Worm (Caenorhabditis elegans) whole organism, young adult: ENCODE results near the gene T02G5.3.

ENCODE experiments used
- B0019.2 ChIP-seq: fragments of 200-800 bp; sonication (Bioruptor generic); conservative IDR thresholded peaks from 2 replicates; pipeline ENCODE4 v1.3.6; 2022; ENCODE audit warnings: missing genetic modification reagents, missing genetic modification characterization, missing compliant biosample characterization
- B0336.3 ChIP-seq: fragments of 200-800 bp; sonication (Bioruptor generic); IDR thresholded peaks from 2 replicates; pipeline ENCODE4 v1.3.6; 2022; ENCODE audit warnings: missing genetic modification characterization, missing compliant biosample characterization
- C06A6.2 ChIP-seq: fragments of 200-800 bp; sonication (Bioruptor generic); conservative IDR thresholded peaks from 2 replicates; pipeline ENCODE4 v1.3.6; 2022; ENCODE audit warnings: missing genetic modification characterization, missing compliant biosample characterization
- D2030.7 ChIP-seq: fragments of 200-800 bp; sonication (Bioruptor generic); IDR thresholded peaks from 2 replicates; pipeline ENCODE4 v1.3.6; 2022; ENCODE audit warnings: missing genetic modification reagents, missing genetic modification characterization, missing compliant biosample characterization
- F10E7.11 ChIP-seq: sonication (generic microtip); optimal IDR thresholded peaks from 2 replicates; lab custom pipeline; 2017; ENCODE audit warnings: mild to moderate bottlenecking, missing genetic modification characterization, moderate library complexity, missing compliant biosample characterization
- F52B5.7 ChIP-seq: sonication (generic microtip); optimal IDR thresholded peaks from 2 replicates; lab custom pipeline; 2016; ENCODE audit warnings: mild to moderate bottlenecking, missing genetic modification characterization, missing compliant biosample characterization
- F55B11.4 ChIP-seq: sonication (generic microtip); optimal IDR thresholded peaks from 2 replicates; lab custom pipeline; 2016; ENCODE audit warnings: missing compliant biosample characterization, missing genetic modification characterization, borderline replicate concordance; ENCODE audit not compliant: insufficient read depth
- F57A8.1 ChIP-seq: fragments of 200-800 bp; sonication (Bioruptor generic); optimal IDR thresholded peaks from 2 replicates; lab custom pipeline; 2018; ENCODE audit warnings: mild to moderate bottlenecking, missing genetic modification characterization, moderate library complexity, missing compliant biosample characterization
- T07F8.4 ChIP-seq: sonication (generic microtip); optimal IDR thresholded peaks from 2 replicates; lab custom pipeline; 2016; ENCODE audit warnings: mild to moderate bottlenecking, missing genetic modification characterization, moderate library complexity, missing compliant biosample characterization
- Y53G8AR.9 ChIP-seq: fragments of 200-800 bp; sonication (Bioruptor generic); conservative IDR thresholded peaks from 2 replicates; pipeline ENCODE4 v1.3.6; 2022; ENCODE audit warnings: missing genetic modification reagents, missing genetic modification characterization, missing compliant biosample characterization
- ZK185.1 ChIP-seq: sonication (generic microtip); optimal IDR thresholded peaks from 2 replicates; lab custom pipeline; 2016; ENCODE audit warnings: mild to moderate bottlenecking, missing genetic modification characterization, missing compliant biosample characterization; ENCODE audit not compliant: poor library complexity, severe bottlenecking
- aptf-3 ChIP-seq: fragments of 200-800 bp; sonication (Bioruptor generic); IDR thresholded peaks from 2 replicates; pipeline ENCODE4 v1.3.6; 2022; ENCODE audit warnings: missing genetic modification characterization, missing compliant biosample characterization
- atf-7 ChIP-seq: sonication (generic microtip); optimal IDR thresholded peaks from 2 replicates; lab custom pipeline; 2017; ENCODE audit warnings: mild to moderate bottlenecking, missing genetic modification characterization, missing compliant biosample characterization
- attf-6 ChIP-seq: fragments of 200-800 bp; sonication (Bioruptor generic); IDR thresholded peaks from 2 replicates; pipeline ENCODE4 v1.3.6; 2022; ENCODE audit warnings: missing genetic modification reagents, missing genetic modification characterization, missing compliant biosample characterization
- bed-2 ChIP-seq: fragments of 200-800 bp; sonication (Bioruptor generic); IDR thresholded peaks from 2 replicates; pipeline ENCODE4 v1.3.6; 2022; ENCODE audit warnings: missing genetic modification reagents, missing genetic modification characterization, missing compliant biosample characterization
- ceh-100 ChIP-seq: fragments of 200-800 bp; sonication (Bioruptor generic); IDR thresholded peaks from 2 replicates; pipeline ENCODE4 v1.3.6; 2022; ENCODE audit warnings: missing genetic modification reagents, missing genetic modification characterization, missing compliant biosample characterization
- ceh-79 ChIP-seq: sonication (generic microtip); optimal IDR thresholded peaks from 2 replicates; lab custom pipeline; 2017; ENCODE audit warnings: mild to moderate bottlenecking, missing genetic modification characterization, missing compliant biosample characterization
- dpff-1 ChIP-seq: sonication (generic microtip); optimal IDR thresholded peaks from 2 replicates; lab custom pipeline; 2017; ENCODE audit warnings: mild to moderate bottlenecking, missing genetic modification characterization, missing compliant biosample characterization
- egl-18 ChIP-seq: fragments of 200-800 bp; sonication (Bioruptor generic); IDR thresholded peaks from 2 replicates; pipeline ENCODE4 v1.3.6; 2022; ENCODE audit warnings: missing genetic modification reagents, missing genetic modification characterization, missing compliant biosample characterization
- egrh-3 ChIP-seq: fragments of 200-800 bp; sonication (Bioruptor generic); IDR thresholded peaks from 2 replicates; pipeline ENCODE4 v1.3.6; 2022; ENCODE audit warnings: missing genetic modification reagents, missing genetic modification characterization, missing compliant biosample characterization
- fkh-3 ChIP-seq: sonication (generic microtip); optimal IDR thresholded peaks from 2 replicates; lab custom pipeline; 2016; ENCODE audit warnings: mild to moderate bottlenecking, missing genetic modification characterization, missing compliant biosample characterization
- him-1 ChIP-seq: sonication (generic microtip); optimal IDR thresholded peaks from 2 replicates; lab custom pipeline; 2016; ENCODE audit warnings: missing genotype, missing genetic modification reagents, missing genetic modification characterization, missing compliant biosample characterization
- hlh-26 ChIP-seq: fragments of 200-800 bp; sonication (Bioruptor generic); conservative IDR thresholded peaks from 2 replicates; pipeline ENCODE4 v1.3.6; 2022; ENCODE audit warnings: missing genetic modification reagents, missing genetic modification characterization, missing compliant biosample characterization
- hmg-1.2 ChIP-seq: fragments of 200-800 bp; sonication (Bioruptor generic); IDR thresholded peaks from 2 replicates; pipeline ENCODE4 v1.3.6; 2022; ENCODE audit warnings: missing genetic modification reagents, missing genetic modification characterization, missing compliant biosample characterization
- hmg-20 ChIP-seq: fragments of 200-800 bp; sonication (Bioruptor generic); IDR thresholded peaks from 2 replicates; pipeline ENCODE4 v1.3.6; 2022; ENCODE audit warnings: missing genetic modification reagents, missing genetic modification characterization, missing compliant biosample characterization
- lag-1 ChIP-seq: fragments of 200-800 bp; sonication (Bioruptor generic); IDR thresholded peaks from 2 replicates; pipeline ENCODE4 v1.3.6; 2022; ENCODE audit warnings: missing genetic modification reagents, missing genetic modification characterization, missing compliant biosample characterization
- lin-40 ChIP-seq: sonication (generic microtip); optimal IDR thresholded peaks from 2 replicates; lab custom pipeline; 2016; ENCODE audit warnings: missing genetic modification characterization, mild to moderate bottlenecking, missing compliant biosample characterization, missing genotype, missing genetic modification reagents
- lir-1 ChIP-seq: fragments of 200-800 bp; sonication (Bioruptor generic); conservative IDR thresholded peaks from 2 replicates; pipeline ENCODE4 v1.3.6; 2022; ENCODE audit warnings: missing genetic modification reagents, missing genetic modification characterization, missing compliant biosample characterization
- lsy-27 ChIP-seq: sonication (generic microtip); optimal IDR thresholded peaks from 2 replicates; lab custom pipeline; 2017; ENCODE audit warnings: missing genetic modification characterization, mild to moderate bottlenecking, missing compliant biosample characterization, antibody characterized with exemption, missing genotype, borderline replicate concordance; ENCODE audit not compliant: insufficient read depth
- madf-10 ChIP-seq: sonication (generic microtip); optimal IDR thresholded peaks from 2 replicates; lab custom pipeline; 2016; ENCODE audit warnings: mild to moderate bottlenecking, missing genetic modification characterization, missing compliant biosample characterization
- madf-3 ChIP-seq: fragments of 200-800 bp; sonication (Bioruptor generic); IDR thresholded peaks from 2 replicates; pipeline ENCODE4 v1.3.6; 2022; ENCODE audit warnings: missing genetic modification reagents, missing genetic modification characterization, missing compliant biosample characterization
- madf-6 ChIP-seq: fragments of 200-800 bp; sonication (Bioruptor generic); IDR thresholded peaks from 2 replicates; pipeline ENCODE4 v1.3.6; 2022; ENCODE audit warnings: missing genetic modification reagents, missing genetic modification characterization, missing compliant biosample characterization
- madf-8 ChIP-seq: fragments of 200-800 bp; sonication (Bioruptor generic); conservative IDR thresholded peaks from 2 replicates; pipeline ENCODE4 v1.3.6; 2022; ENCODE audit warnings: missing genetic modification reagents, missing genetic modification characterization, missing compliant biosample characterization
- mcd-1 ChIP-seq: fragments of 200-800 bp; sonication (Bioruptor generic); IDR thresholded peaks from 2 replicates; pipeline ENCODE4 v1.3.6; 2022; ENCODE audit warnings: missing genetic modification reagents, missing genetic modification characterization, missing compliant biosample characterization
- nfyb-1 ChIP-seq: fragments of 200-800 bp; sonication (Bioruptor generic); IDR thresholded peaks from 2 replicates; pipeline ENCODE4 v1.3.6; 2022; ENCODE audit warnings: missing genetic modification reagents, missing genetic modification characterization, missing compliant biosample characterization
- rcor-1 ChIP-seq: fragments of 200-800 bp; sonication (Bioruptor generic); IDR thresholded peaks from 2 replicates; pipeline ENCODE4 v1.3.6; 2022; ENCODE audit warnings: missing genetic modification reagents, missing genetic modification characterization, missing compliant biosample characterization
- rec-8 ChIP-seq, 2 experiments: sonication (generic microtip); optimal IDR thresholded peaks; 2 replicates each; lab custom pipeline; 2016; ENCODE audit warnings: mild to moderate bottlenecking in 2 of 2, missing genetic modification characterization in 2 of 2, missing genetic modification reagents in 2 of 2, missing genotype in 2 of 2, missing biosample characterization in 1 of 2, missing compliant biosample characterization in 1 of 2, moderate library complexity in 1 of 2
- repo-1 ChIP-seq: sonication (generic microtip); optimal IDR thresholded peaks from 2 replicates; lab custom pipeline; 2017; ENCODE audit warnings: mild to moderate bottlenecking, missing genetic modification characterization, missing compliant biosample characterization
- sdz-38 ChIP-seq: sonication (generic microtip); optimal IDR thresholded peaks from 2 replicates; lab custom pipeline; 2016; ENCODE audit warnings: missing genotype, missing genetic modification characterization, missing compliant biosample characterization
- snpc-3.4 ChIP-seq: sonication (generic microtip); optimal IDR thresholded peaks from 2 replicates; lab custom pipeline; 2017; ENCODE audit warnings: missing genetic modification characterization, mild to moderate bottlenecking, missing compliant biosample characterization, antibody characterized with exemption, moderate library complexity, missing genotype, missing genetic modification reagents
- snpc-4 ChIP-seq, 5 experiments: fragments of 150-350 bp in 1 of 5; sonication (generic microtip) in 4 of 5; optimal IDR thresholded peaks; 2 replicates each; lab custom pipeline; 2014 to 2018; ENCODE audit warnings: missing genetic modification characterization in 5 of 5, missing biosample characterization in 3 of 5, antibody characterized with exemption in 2 of 5, mild to moderate bottlenecking in 2 of 5, missing compliant biosample characterization in 2 of 5, missing genotype in 2 of 5, moderate library complexity in 2 of 5, missing genetic modification reagents in 1 of 5
- sptf-2 ChIP-seq: fragments of 200-800 bp; sonication (Bioruptor generic); optimal IDR thresholded peaks from 2 replicates; lab custom pipeline; 2018; ENCODE audit warnings: mild to moderate bottlenecking, missing genetic modification characterization, missing compliant biosample characterization
- tbx-9 ChIP-seq: sonication (generic microtip); optimal IDR thresholded peaks from 2 replicates; lab custom pipeline; 2016; ENCODE audit warnings: borderline replicate concordance, missing genetic modification characterization, inconsistent platforms, missing compliant biosample characterization
- unc-62 ChIP-seq: fragments of 150-350 bp; optimal IDR thresholded peaks from 2 replicates; lab custom pipeline; 2014; ENCODE audit warnings: missing biosample characterization, missing genetic modification reagents, missing genetic modification characterization
- xnd-1 ChIP-seq: sonication (generic microtip); optimal IDR thresholded peaks from 2 replicates; lab custom pipeline; 2016; ENCODE audit warnings: missing genotype, missing genetic modification reagents, missing genetic modification characterization, missing compliant biosample characterization
- zfh-2 ChIP-seq: fragments of 200-800 bp; sonication (Bioruptor generic); conservative IDR thresholded peaks from 2 replicates; pipeline ENCODE4 v1.3.6; 2022; ENCODE audit warnings: missing genetic modification reagents, missing genetic modification characterization, missing compliant biosample characterization
- ztf-25 ChIP-seq: fragments of 200-800 bp; sonication (Bioruptor generic); IDR thresholded peaks from 2 replicates; pipeline ENCODE4 v1.3.6; 2022; ENCODE audit warnings: missing genetic modification reagents, missing genetic modification characterization, missing compliant biosample characterization
- ztf-3 ChIP-seq: fragments of 200-800 bp; sonication (Bioruptor generic); optimal IDR thresholded peaks from 2 replicates; lab custom pipeline; 2018; ENCODE audit warnings: mild to moderate bottlenecking, missing genetic modification characterization, missing compliant biosample characterization

Gene T02G5.3

ce11 chrII:7059274-7059757 lies 33.9 kb upstream of the T02G5.3 start (continued):
- TF ChIP-seq lag-1 (no peak), fkh-3 (tag; lab: Kevin White, UChicago) (no peak), snpc-4 (GFP tag; optimal IDR thresholded peaks at IDR 0.05; lab: Kevin White, UChicago) (no peak), snpc-4 (tag; optimal IDR thresholded peaks at IDR 0.05; lab: Kevin White, UChicago) (no peak), C06A6.2 (no peak), Y53G8AR.9 (GFP tag; lab: Robert Waterston, UW) (no peak), rcor-1 (no peak), F57A8.1 (GFP tag; lab: Kevin White, UChicago) (no peak), him-1 (no peak), T07F8.4 (tag; lab: Kevin White, UChicago) (no peak), hmg-1.2 (GFP tag; lab: Robert Waterston, UW) (no peak), ztf-3 (GFP tag; lab: Kevin White, UChicago) (no peak), hlh-26 (GFP tag; lab: Robert Waterston, UW) (no peak), unc-62 (GFP tag; lab: Kevin White, UChicago) (no peak), madf-8 (GFP tag; lab: Robert Waterston, UW) (no peak), madf-6 (GFP tag; lab: Robert Waterston, UW) (no peak), zfh-2 (GFP tag; lab: Robert Waterston, UW) (no peak), F55B11.4 (no peak), attf-6 (GFP tag; lab: Robert Waterston, UW) (no peak), sptf-2 (GFP tag; lab: Kevin White, UChicago) (no peak), mcd-1 (GFP tag; lab: Robert Waterston, UW) (no peak), nfyb-1 (GFP tag; lab: Robert Waterston, UW) (no peak; the same call in 1 of the 2 replicates), xnd-1 (tag; lab: Kevin White, UChicago) (no peak), aptf-3 (no peak), B0019.2 (GFP tag; lab: Robert Waterston, UW) (no peak), B0336.3 (GFP tag; lab: Robert Waterston, UW) (no peak), sdz-38 (tag; lab: Kevin White, UChicago) (no peak), lsy-27 (no peak), ztf-25 (GFP tag; lab: Robert Waterston, UW) (no peak), atf-7 (tag; lab: Kevin White, UChicago) (no peak), rec-8 (tag; optimal IDR thresholded peaks at IDR 0.05; lab: Kevin White, UChicago) (no peak), hmg-20 (GFP tag; lab: Robert Waterston, UW) (no peak), repo-1 (tag; lab: Kevin White, UChicago) (no peak), ceh-79 (no peak), madf-10 (no peak), F10E7.11 (tag; lab: Kevin White, UChicago) (no peak), D2030.7 (GFP tag; lab: Robert Waterston, UW) (no peak), ZK185.1 (no peak), lin-40 (tag; lab: Kevin White, UChicago) (peak; percentile 43), snpc-3.4 (tag; lab: Kevin White, UChicago) (no peak), egrh-3 (no peak), dpff-1 (tag; lab: Kevin White, UChicago) (no peak), madf-3 (GFP tag; lab: Robert Waterston, UW) (no peak), tbx-9 (tag; lab: Kevin White, UChicago) (no peak), egl-18 (GFP tag; lab: Robert Waterston, UW) (no peak), ceh-100 (GFP tag; lab: Robert Waterston, UW) (no peak), lir-1 (GFP tag; lab: Robert Waterston, UW) (no peak), F52B5.7 (tag; lab: Kevin White, UChicago) (no peak), bed-2 (no peak)
